Worm (Caenorhabditis elegans) whole organism, dauer: ENCODE data around the gene eng-1.

Experiments
- unc-62 ChIP-seq: sonication (generic microtip); optimal IDR thresholded peaks from 2 replicates; lab custom pipeline; 2017; ENCODE audit warnings: missing biosample characterization, missing genetic modification reagents, missing genetic modification characterization

eng-1 gene

DNA sequence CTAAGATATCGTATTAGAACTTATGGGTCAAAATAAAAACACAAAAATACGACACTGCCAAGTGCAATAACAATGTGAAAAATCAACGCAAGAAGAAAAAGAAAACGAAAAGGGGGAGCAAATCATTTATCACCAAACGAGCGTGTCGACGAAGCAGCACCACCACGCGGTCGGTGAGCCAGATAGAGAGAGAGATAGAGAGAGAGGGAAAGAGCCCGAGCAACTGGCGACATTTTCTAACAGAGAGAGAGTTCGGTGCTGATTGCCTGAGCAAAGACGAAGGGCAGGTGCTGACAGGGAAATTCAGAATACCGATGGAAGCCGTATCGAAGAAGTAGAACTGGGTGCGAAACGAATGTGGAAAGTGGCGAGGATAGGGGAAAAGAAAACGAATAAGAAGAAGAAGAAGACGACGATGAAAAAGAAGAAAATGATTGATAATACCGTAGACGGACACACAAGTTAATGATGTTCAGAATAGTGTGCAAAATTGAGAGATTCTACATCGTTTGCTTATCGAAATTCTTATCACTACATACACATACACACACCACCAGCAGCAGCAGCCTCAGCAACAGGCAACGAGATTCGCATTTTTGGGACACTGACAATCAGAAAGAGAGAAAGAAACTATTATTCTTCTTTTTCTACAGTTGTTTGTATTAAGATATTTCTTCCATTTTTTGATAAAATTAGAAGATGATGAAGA is 33.0 kb downstream of the eng-1 start:
- no peak for TF ChIP-seq unc-62 (GFP tag; lab: Kevin White, UChicago)

DNA sequence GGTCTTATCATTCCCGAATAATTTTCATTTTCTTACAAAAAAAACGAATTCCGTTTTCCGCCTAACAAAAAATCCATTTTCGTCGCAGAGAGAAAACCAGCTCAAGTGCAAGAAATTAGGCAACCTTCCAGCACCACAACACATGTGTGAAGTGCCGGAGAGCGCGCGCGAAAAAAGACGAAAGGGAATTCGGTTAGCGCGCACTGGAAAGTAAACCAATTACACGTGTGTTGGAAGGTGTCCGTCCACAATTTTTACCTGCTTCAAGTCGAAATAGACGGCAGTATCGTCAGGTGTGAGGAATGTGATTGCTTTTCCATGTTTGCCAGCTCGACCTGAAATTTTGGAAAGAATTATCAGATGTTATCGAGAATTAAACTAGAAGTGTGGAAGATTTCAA is 33.6 kb downstream of the eng-1 start:
- TF ChIP-seq unc-62 (GFP tag; lab: Kevin White, UChicago): no peak

DNA sequence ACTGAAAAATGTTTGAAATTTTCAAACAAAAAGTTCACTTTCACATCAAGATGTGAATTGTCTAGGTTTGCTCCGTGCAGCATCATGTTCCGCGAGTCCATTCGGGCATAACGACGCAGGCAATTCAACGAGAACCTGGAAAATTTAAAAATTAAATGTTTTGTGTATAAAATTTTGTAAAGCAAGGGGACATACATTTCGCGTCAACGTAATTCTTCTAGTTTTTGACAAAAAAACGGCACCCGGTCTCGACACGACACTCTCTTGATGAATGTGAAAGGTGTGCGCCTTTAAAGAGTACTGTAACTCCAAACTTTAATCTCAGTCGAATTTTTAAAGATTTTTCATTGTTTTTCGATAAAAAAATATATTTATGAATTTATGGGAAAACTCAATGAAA is 34.2 kb downstream of the eng-1 start, which contains the start of gene R12B2.6:
Gene R12B2.6, minus strand, starts transcription at position 101 of the 400 bp plus-strand sequence.
- no peak for TF ChIP-seq unc-62 (GFP tag; lab: Kevin White, UChicago)

DNA sequence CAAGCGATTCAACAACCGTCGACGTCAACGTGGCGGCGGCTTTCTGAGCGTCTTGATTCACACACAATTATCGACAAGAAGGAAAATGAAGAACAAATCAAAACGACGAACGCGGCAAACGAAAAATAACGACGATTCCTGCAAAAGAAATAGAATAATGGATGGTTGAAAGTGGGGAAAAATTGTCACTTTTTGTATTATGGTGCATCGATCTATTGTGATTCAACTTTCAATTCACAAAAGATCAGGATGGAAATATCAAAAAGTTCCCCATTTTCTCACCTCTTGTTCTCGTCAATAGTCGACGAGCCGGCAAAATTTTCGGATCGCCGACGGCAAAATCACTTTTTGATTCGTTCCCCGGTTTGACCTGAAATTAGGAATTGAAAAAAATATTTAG is 34.9 kb downstream of the eng-1 start, which contains the start of the genes R12B2.13 and mdt-15:
Gene R12B2.13, minus strand, starts transcription at position 101 of the 400 bp plus-strand sequence.
Gene mdt-15, minus strand, starts transcription at position 376 of the 400 bp plus-strand sequence.
- TF ChIP-seq unc-62 (GFP tag; lab: Kevin White, UChicago): no peak

DNA sequence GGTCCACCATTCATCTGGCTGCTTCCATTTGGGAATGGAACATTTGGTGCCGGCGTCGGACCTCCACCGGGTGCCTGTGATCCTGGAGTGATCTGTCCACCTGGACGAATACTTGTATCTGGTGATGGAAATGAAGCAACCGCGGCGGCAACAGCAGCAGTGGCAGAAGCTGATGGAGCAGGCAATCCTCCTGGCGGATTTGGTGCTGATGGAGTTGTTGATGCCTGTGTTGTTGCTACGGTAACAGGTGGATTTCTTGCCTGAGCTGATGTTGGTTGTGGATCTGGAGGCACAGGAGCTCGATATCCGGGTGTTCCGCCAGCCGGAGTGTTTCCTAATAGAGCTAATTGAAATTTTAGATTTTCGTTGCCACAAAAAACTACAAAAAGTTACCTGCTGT is 35.9 kb downstream of the eng-1 start:
- TF ChIP-seq unc-62 (GFP tag; lab: Kevin White, UChicago): no peak

DNA sequence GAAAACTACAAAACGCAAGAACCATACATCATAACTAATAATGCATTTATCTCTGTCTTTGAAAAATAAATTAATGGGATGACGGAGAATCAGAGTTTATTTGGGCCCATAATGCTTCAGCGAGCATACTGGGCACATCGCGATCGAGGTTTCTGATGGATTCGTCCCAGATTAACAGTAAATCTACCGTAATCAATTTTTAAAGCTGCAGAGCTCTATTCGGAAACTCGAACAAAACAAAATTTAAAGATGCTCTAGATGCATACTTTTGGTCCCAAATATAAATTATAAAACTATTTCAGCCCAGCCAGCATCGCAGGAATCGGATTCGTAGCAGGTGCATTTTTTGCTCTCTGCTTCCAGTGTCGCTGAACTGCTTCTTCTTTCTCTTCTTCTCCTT is 40.2 kb downstream of the eng-1 start:
- TF ChIP-seq unc-62 (GFP tag; lab: Kevin White, UChicago): no peak

DNA sequence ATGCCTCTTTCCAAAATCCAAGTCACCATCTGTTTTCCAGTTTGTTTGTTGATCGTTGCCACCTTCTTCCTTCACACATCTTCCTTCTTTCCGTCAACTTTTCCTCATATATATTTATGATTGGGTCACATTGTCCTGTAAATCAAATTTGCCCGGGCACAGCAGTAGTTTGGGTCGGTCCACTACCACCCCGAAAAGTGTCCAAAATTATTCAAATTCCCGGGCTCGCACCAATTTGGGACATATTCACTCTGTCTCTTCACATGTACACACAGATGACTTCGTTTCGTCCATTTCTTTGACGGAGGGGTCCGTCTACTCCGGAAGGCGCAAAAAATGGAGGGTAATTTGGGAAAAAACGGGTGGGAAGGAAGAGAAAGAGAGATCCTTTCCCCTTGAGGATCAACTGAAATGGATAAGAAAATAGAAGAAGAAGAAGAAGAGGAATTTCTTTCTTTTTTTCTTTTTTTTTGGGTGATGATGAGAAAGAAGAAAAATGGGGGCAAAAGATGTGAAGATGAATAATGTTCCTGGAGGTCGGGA is 41.3 kb downstream of the eng-1 start:
- no peak for TF ChIP-seq unc-62 (GFP tag; lab: Kevin White, UChicago)

DNA sequence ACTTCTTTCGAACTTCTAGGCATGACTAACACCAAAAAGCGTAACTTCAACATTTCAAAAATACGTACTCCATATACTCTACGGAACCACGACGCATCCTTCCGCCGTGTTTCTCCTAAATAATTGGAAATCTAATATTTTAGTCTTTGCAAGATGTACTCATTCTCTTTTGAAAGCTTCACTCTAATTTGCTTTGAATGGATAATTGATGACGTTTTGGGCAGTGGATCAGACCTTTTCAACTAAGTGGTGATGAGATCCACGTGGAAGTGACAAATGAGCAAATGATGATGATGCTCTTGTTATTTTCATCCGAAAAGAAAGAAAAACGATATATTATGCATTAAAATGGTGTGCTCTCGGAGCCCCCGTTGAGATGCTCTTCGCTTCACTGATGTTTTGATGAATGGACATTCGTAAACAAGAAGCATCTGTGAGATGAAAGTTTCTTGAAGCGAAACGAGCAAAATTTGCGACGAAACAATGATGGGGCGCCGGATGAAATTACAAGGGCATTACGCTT is 43.8 kb downstream of the eng-1 start:
- no peak for TF ChIP-seq unc-62 (GFP tag; lab: Kevin White, UChicago)

DNA sequence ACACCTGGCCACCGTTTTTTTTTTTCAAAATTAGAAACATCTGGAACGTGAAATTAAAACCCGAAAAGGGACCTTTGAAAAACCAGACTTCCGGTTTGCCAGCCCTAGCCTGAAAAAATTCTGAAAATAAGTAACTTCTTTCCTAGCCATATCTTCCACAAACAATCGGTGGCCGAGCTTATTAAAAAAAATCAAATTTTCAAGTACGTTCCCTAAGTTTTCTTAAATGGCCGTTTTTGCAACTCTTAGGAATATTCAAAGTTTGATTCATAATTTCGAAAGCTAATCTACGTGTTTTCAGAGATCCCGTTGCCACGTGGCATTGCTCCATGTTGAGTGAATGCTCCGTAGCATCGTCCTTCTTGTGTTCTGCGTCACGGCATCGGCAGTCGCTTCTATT is 44.7 kb downstream of the eng-1 start, which contains the start of gene R12B2.8:
Gene R12B2.8, plus strand, starts transcription at position 301 of the 400 bp plus-strand sequence.
- no peak for TF ChIP-seq unc-62 (GFP tag; lab: Kevin White, UChicago)

DNA sequence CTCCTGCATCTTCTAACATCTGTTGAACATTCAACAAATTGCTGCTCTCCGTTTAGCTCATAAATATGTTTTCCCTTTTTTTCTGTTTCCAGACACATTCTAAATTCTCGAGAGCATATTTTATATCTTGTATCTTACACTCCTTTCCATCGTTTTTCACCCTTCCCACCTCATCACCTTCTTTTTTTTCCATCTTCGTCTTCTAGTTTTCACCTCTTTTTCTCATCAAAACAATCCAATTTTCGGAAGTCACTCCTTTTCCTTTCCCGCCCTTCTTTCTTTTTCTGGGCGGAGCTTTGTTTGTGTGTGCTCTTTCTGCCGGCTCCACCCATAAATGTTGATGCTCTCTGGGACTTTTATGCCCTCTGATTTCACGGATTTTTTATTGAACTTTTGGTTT is 45.5 kb downstream of the eng-1 start:
- no peak for TF ChIP-seq unc-62 (GFP tag; lab: Kevin White, UChicago)
